Worm (Caenorhabditis elegans): Measurements from ENCODE around the gene T28F3.11.

T28F3.11 gene

DNA sequence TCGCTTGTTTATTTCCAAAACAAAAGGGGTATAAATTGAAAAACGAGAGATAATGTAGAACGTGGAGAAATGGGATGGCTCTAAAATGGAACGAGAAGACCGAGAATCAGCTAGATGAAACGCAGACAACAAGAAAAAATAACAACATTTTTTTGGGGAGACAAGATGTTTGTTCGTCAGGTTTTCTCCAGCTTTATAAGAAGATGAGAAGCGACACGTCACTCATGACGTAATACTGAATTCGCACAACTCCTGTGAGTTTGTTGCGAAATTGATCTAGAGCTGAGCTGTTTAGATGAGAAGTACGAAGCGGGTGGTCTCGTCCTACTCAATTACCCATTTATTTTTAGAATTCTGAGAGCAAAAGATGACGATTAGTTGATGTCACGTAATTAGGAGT lies 6.2 kb downstream of the T28F3.11 start (continued):
- TF ChIP-seq aly-2 (tag; optimal IDR thresholded peaks at IDR 0.05) = no peak

- TF ChIP-seq mab-5 (tag; optimal IDR thresholded peaks at IDR 0.05) (no peak), ceh-82 (tag; optimal IDR thresholded peaks at IDR 0.05) (no peak), ama-1 (optimal IDR thresholded peaks at IDR 0.05) (no peak)
Observed at ce11 chrIV:17284099-17284498, 7.4 kb downstream of the T28F3.11 start, which contains the start of gene nra-1. Gene nra-1, minus strand, starts transcription at chrIV:17284199.

DNA sequence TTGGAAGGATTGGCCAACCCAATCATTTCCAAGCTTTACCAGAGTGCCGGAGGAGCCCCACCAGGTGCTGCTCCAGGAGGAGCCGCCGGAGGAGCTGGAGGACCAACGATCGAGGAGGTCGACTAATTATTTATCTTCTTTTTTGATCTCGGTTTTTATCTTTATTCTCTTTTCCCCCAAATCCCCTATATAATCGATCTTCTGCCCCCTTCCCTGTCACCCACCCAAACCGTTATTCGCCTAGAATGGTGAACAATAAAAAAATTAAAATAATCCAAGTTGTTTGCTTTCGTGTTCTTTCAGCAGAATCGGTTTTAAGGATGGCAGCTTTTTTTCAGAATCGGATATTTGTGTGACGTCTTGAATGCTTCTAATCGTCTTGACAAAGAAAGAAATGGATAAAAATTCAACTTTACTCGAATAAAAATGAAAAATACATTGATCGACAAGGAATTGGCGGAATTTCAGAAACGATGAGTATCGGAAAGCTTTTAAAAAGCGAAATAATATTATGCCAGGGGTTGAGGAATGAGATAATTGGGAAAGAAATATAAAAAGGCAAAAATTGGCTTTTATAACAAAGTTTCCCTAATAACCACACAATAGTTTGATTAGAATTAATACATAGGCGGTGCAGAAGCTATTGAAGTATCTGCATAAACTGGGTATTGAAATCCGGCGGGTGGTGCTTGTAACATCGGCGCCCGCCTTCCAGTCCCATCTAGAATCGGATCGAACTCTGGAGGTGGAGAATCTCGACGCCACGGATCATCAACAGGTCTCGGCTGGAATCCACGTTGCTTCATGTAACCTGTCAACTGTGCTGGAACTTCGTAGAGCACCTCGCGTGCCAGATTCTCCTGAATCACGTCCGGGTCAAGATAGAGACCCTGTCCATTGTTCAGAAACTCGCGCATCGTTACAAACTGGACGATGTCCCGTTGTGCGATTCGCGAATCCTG lies 10.1 kb downstream of the T28F3.11 start:
- TF ChIP-seq lin-11 (tag; optimal IDR thresholded peaks at IDR 0.05) (no peak), C34F6.9 (tag; optimal IDR thresholded peaks at IDR 0.05) (peak; percentile 77), nhr-25 (tag; optimal IDR thresholded peaks at IDR 0.05) (peak; percentile 26), nhr-129 (tag; optimal IDR thresholded peaks at IDR 0.05) (peak; percentile 69), nhr-237 (tag; optimal IDR thresholded peaks at IDR 0.05) (no peak), aly-2 (tag; optimal IDR thresholded peaks at IDR 0.05) (no peak), ztf-1 (GFP tag; conservative IDR thresholded peaks at IDR 0.05) (peak; percentile 90; the same call in 1 of the 2 replicates), mab-5 (tag; optimal IDR thresholded peaks at IDR 0.05) (no peak), egl-27 (tag; optimal IDR thresholded peaks at IDR 0.05) (no peak), Y55F3AM.14 (GFP tag; optimal IDR thresholded peaks at IDR 0.05) (peak; percentile 71), ztf-11 (tag; optimal IDR thresholded peaks at IDR 0.05) (no peak), gmeb-1 (tag; optimal IDR thresholded peaks at IDR 0.05) (peak; percentile 74), unc-39 (tag; optimal IDR thresholded peaks at IDR 0.05) (no peak), nhr-12 (tag; optimal IDR thresholded peaks at IDR 0.05) (no peak), ztf-4 (tag; optimal IDR thresholded peaks at IDR 0.05) (peak; percentile 95), sma-9 (GFP tag; optimal IDR thresholded peaks at IDR 0.05) (peak; percentile 52), sma-9 (tag; optimal IDR thresholded peaks at IDR 0.05) (no peak), unc-62 (GFP tag; optimal IDR thresholded peaks at IDR 0.05) (peak; percentile 17), sem-4 (tag; optimal IDR thresholded peaks at IDR 0.05) (peak; percentile 66), alr-1 (tag; optimal IDR thresholded peaks at IDR 0.05) (no peak), ZK546.5 (tag; optimal IDR thresholded peaks at IDR 0.05) (no peak), R02D3.7 (tag; optimal IDR thresholded peaks at IDR 0.05) (no peak), fos-1 (tag; optimal IDR thresholded peaks at IDR 0.05) (peak; percentile 31), mbf-1 (tag; optimal IDR thresholded peaks at IDR 0.05) (peak; percentile 24), ceh-16 (tag; optimal IDR thresholded peaks at IDR 0.05) (no peak), nhr-23 (tag; optimal IDR thresholded peaks at IDR 0.05) (no peak), unc-55 (GFP tag; optimal IDR thresholded peaks at IDR 0.05) (no peak), lin-13 (GFP tag; optimal IDR thresholded peaks at IDR 0.05) (peak; percentile 82), ama-1 (optimal IDR thresholded peaks at IDR 0.05) (peak; percentile 99), nhr-10 (tag; optimal IDR thresholded peaks at IDR 0.05) (no peak), mdl-1 (tag; optimal IDR thresholded peaks at IDR 0.05) (no peak), lin-39 (tag; optimal IDR thresholded peaks at IDR 0.05) (no peak), nhr-21 (tag; optimal IDR thresholded peaks at IDR 0.05) (no peak), blmp-1 (tag; optimal IDR thresholded peaks at IDR 0.05; ENCODE audit: insufficient read depth) (no peak), nhr-11 (tag; optimal IDR thresholded peaks at IDR 0.05) (peak; percentile 71), sma-3 (GFP tag; optimal IDR thresholded peaks at IDR 0.05) (peak; percentile 30), crh-2 (tag; optimal IDR thresholded peaks at IDR 0.05) (peak; percentile 93), F13H6.1 (tag; optimal IDR thresholded peaks at IDR 0.05) (peak; percentile 29), peb-1 (tag; optimal IDR thresholded peaks at IDR 0.05) (no peak), elt-3 (tag; optimal IDR thresholded peaks at IDR 0.05) (no peak), dmd-4 (tag; optimal IDR thresholded peaks at IDR 0.05) (no peak), ceh-82 (tag; optimal IDR thresholded peaks at IDR 0.05) (no peak), nhr-77 (tag; optimal IDR thresholded peaks at IDR 0.05) (no peak), zag-1 (tag; optimal IDR thresholded peaks at IDR 0.05) (no peak), elt-1 (tag; optimal IDR thresholded peaks at IDR 0.05) (no peak), snpc-4 (tag; optimal IDR thresholded peaks at IDR 0.05) (peak; percentile 38), lsy-2 (tag; optimal IDR thresholded peaks at IDR 0.05) (peak; percentile 14 to 87), skn-1 (tag; optimal IDR thresholded peaks at IDR 0.05) (peak; percentile 74), nhr-6 (tag; optimal IDR thresholded peaks at IDR 0.05) (peak; percentile 64)

Measured in whole organism, L2 larva.